Worm (Caenorhabditis elegans) whole organism, L2 larva: ENCODE results near the gene C28D4.8.

Experiments used
- ZK546.5 ChIP-seq: sonication (generic microtip); optimal IDR thresholded peaks from 2 replicates; lab custom pipeline; 2017; ENCODE audit warnings: missing biosample characterization, missing genetic modification characterization
- aly-2 ChIP-seq: fragments of 150-350 bp; optimal IDR thresholded peaks from 2 replicates; lab custom pipeline; 2014; ENCODE audit warnings: missing biosample characterization, missing genetic modification characterization
- elt-3 ChIP-seq: sonication (generic microtip); optimal IDR thresholded peaks from 2 replicates; lab custom pipeline; 2017; ENCODE audit warnings: missing biosample characterization, missing genetic modification characterization
- fos-1 ChIP-seq: fragments of 150-350 bp; optimal IDR thresholded peaks from 2 replicates; lab custom pipeline; 2014; ENCODE audit warnings: missing biosample characterization, missing genetic modification characterization
- lin-13 ChIP-seq: fragments of 150-350 bp; optimal IDR thresholded peaks from 2 replicates; lab custom pipeline; 2014; ENCODE audit warnings: missing biosample characterization, missing genetic modification reagents, missing genetic modification characterization
- nhr-10 ChIP-seq: sonication (generic microtip); optimal IDR thresholded peaks from 2 replicates; lab custom pipeline; 2017; ENCODE audit warnings: missing biosample characterization, missing genetic modification characterization
- nhr-12 ChIP-seq: fragments of 150-350 bp; optimal IDR thresholded peaks from 2 replicates; lab custom pipeline; 2014; ENCODE audit warnings: missing biosample characterization, missing genetic modification characterization
- nhr-6 ChIP-seq: fragments of 150-350 bp; optimal IDR thresholded peaks from 2 replicates; lab custom pipeline; 2014; ENCODE audit warnings: missing biosample characterization, missing genetic modification characterization

DNA sequence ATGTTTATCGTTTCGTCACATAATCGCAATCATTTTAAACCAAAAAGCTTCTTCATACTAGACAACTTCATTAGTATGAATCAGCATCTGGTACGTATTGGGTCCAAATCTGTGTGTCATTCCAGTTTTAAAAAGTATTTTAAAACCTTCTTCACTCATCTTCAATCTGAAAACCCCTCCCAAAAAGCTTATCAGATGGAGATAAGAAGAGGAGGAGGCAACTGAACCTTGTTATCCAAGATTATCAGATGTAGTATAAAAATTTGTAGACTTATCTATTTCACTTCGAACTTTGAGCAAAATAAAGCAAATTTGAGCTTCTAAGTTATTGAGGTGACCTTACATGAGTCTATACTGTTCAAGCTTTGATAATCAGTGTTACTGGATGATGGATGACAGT lies 38.4 kb downstream of the C28D4.8 start, which contains the start of gene nhr-38:
- TF ChIP-seq lin-13 (GFP tag; lab: Kevin White, UChicago) (no peak), ZK546.5 (tag; lab: Kevin White, UChicago) (no peak), nhr-6 (tag; lab: Kevin White, UChicago) (no peak), elt-3 (tag; lab: Kevin White, UChicago) (no peak), aly-2 (tag; lab: Kevin White, UChicago) (no peak), nhr-12 (tag; lab: Kevin White, UChicago) (no peak), nhr-10 (tag; lab: Kevin White, UChicago) (no peak), fos-1 (tag; lab: Kevin White, UChicago) (no peak)
